Worm (Caenorhabditis elegans): ENCODE measurements around the gene ZC178.2.

ZC178.2 gene

DNA sequence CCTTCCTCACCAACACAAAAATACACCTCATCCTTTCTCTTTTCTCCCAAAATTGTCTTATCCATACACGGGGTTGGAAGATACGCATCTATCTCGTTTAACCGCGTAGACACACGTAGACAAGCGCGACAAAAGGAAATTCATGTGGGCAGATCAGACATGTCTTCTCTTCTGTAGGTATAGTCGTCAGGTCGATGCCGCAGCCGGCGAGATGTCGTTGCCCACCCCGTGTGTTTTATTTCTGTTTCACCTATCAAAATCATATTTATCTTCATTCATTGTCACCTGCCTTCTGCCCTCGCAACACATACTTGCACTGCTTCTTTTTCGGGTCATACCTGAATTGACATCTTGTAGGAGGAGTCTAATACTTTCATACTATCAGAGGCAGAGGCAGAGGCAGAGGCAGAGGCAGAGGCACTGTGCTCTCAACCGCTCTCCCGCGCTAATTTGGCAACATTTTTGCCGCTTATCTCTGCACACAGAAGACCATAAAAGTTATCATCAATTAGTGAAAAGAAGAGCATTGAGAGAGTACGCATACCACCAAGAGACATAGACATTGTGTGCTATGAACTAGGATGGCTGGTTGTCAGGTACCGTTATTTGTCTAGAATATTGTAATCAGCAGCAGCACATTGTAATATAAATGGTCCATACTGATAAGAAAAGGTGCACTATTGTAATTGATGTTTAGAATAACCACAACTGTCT is 50.4 kb downstream of the ZC178.2 start (continued):
- TF ChIP-seq T26A8.4 (GFP tag; IDR thresholded peaks at IDR 0.05) (0 out of 2 replicates have a peak, but pooled peaks have one; percentile 27), sdz-12 (GFP tag; optimal IDR thresholded peaks at IDR 0.05) (no peak), ama-1 (optimal IDR thresholded peaks at IDR 0.05) (no peak), nhr-76 (tag; optimal IDR thresholded peaks at IDR 0.05) (no peak), hlh-11 (tag; optimal IDR thresholded peaks at IDR 0.05) (peak; percentile 86), Y48G9A.11 (GFP tag; IDR thresholded peaks at IDR 0.05) (no peak), ceh-44 (GFP tag; IDR thresholded peaks at IDR 0.05) (no peak), lin-39 (tag; optimal IDR thresholded peaks at IDR 0.05) (no peak), tra-1 (GFP tag; IDR thresholded peaks at IDR 0.05) (peak; percentile 76), skn-1 (tag; optimal IDR thresholded peaks at IDR 0.05) (no peak), zip-2 (tag; optimal IDR thresholded peaks at IDR 0.05) (no peak), unc-62 (GFP tag; optimal IDR thresholded peaks at IDR 0.05 in 1 of 2) (peak; percentile 32 to 35), unc-62 (tag; optimal IDR thresholded peaks at IDR 0.05) (no peak), ceh-20 (GFP tag; IDR thresholded peaks at IDR 0.05) (peak; percentile 47; the same call in 1 of the 2 replicates), ces-1 (GFP tag; optimal IDR thresholded peaks at IDR 0.05) (no peak), Y75B8A.6 (GFP tag; IDR thresholded peaks at IDR 0.05) (no peak), gei-8 (GFP tag; optimal IDR thresholded peaks at IDR 0.05) (no peak), nhr-25 (tag; optimal IDR thresholded peaks at IDR 0.05; ENCODE audit: borderline replicate concordance, insufficient read depth) (peak; percentile 36), nhr-237 (tag; optimal IDR thresholded peaks at IDR 0.05) (no peak), madf-9 (GFP tag; conservative IDR thresholded peaks at IDR 0.05) (no peak), lin-29 (GFP tag; IDR thresholded peaks at IDR 0.05) (no peak), daf-12 (tag; optimal IDR thresholded peaks at IDR 0.05) (no peak), snpc-4 (tag; optimal IDR thresholded peaks at IDR 0.05) (no peak), F37D6.2 (tag; optimal IDR thresholded peaks at IDR 0.05) (no peak), lin-15B (tag; optimal IDR thresholded peaks at IDR 0.05) (no peak), Y5F2A.4 (GFP tag; optimal IDR thresholded peaks at IDR 0.05) (no peak), ceh-28 (tag; optimal IDR thresholded peaks at IDR 0.05) (no peak), dmd-8 (GFP tag; IDR thresholded peaks at IDR 0.05) (no peak), attf-4 (tag; optimal IDR thresholded peaks at IDR 0.05) (no peak), ceh-32 (tag; optimal IDR thresholded peaks at IDR 0.05; ENCODE audit: poor library complexity) (no peak), D1046.2 (GFP tag; IDR thresholded peaks at IDR 0.05) (peak; percentile 12; the same call in 1 of the 2 replicates), spr-3 (GFP tag; optimal IDR thresholded peaks at IDR 0.05) (no peak), ztf-11 (tag; optimal IDR thresholded peaks at IDR 0.05) (no peak), fos-1 (tag; optimal IDR thresholded peaks at IDR 0.05) (no peak), cey-2 (tag; optimal IDR thresholded peaks at IDR 0.05; ENCODE audit: borderline replicate concordance, insufficient read depth) (no peak), nhr-77 (tag; optimal IDR thresholded peaks at IDR 0.05) (peak; percentile 37), tag-97 (GFP tag; IDR thresholded peaks at IDR 0.05) (no peak), nhr-6 (tag; optimal IDR thresholded peaks at IDR 0.05) (no peak), dmd-9 (GFP tag; IDR thresholded peaks at IDR 0.05) (no peak), rbr-2 (tag; optimal IDR thresholded peaks at IDR 0.05) (no peak), unc-130 (GFP tag; optimal IDR thresholded peaks at IDR 0.05) (no peak), nhr-28 (tag; optimal IDR thresholded peaks at IDR 0.05) (peak; percentile 32), php-3 (GFP tag; IDR thresholded peaks at IDR 0.05) (peak; percentile 95), ZK337.2 (GFP tag; IDR thresholded peaks at IDR 0.05) (no peak), zfp-3 (GFP tag; conservative IDR thresholded peaks at IDR 0.05) (no peak), mxl-2 (GFP tag; conservative IDR thresholded peaks at IDR 0.05) (no peak), lir-3 (tag; optimal IDR thresholded peaks at IDR 0.05) (no peak), unc-39 (tag; optimal IDR thresholded peaks at IDR 0.05) (no peak), spr-1 (tag; optimal IDR thresholded peaks at IDR 0.05) (no peak), aly-2 (tag; optimal IDR thresholded peaks at IDR 0.05) (no peak), zag-1 (tag; optimal IDR thresholded peaks at IDR 0.05) (no peak)
